Worm (Caenorhabditis elegans) whole organism, L2 larva: ENCODE measurements around the gene clec-240.

Source experiments
- R02D3.7 ChIP-seq: fragments of 150-350 bp; optimal IDR thresholded peaks from 2 replicates; lab custom pipeline; 2014; ENCODE audit warnings: missing biosample characterization, missing genetic modification characterization
- alr-1 ChIP-seq: fragments of 150-350 bp; optimal IDR thresholded peaks from 2 replicates; lab custom pipeline; 2014; ENCODE audit warnings: missing biosample characterization, missing genetic modification characterization
- elt-3 ChIP-seq: sonication (generic microtip); optimal IDR thresholded peaks from 2 replicates; lab custom pipeline; 2017; ENCODE audit warnings: missing biosample characterization, missing genetic modification characterization
- gmeb-1 ChIP-seq: fragments of 150-350 bp; optimal IDR thresholded peaks from 2 replicates; lab custom pipeline; 2014; ENCODE audit warnings: missing biosample characterization, missing genetic modification characterization
- nhr-21 ChIP-seq: fragments of 150-350 bp; optimal IDR thresholded peaks from 2 replicates; lab custom pipeline; 2014; ENCODE audit warnings: missing biosample characterization, missing genetic modification characterization
- nhr-77 ChIP-seq: fragments of 150-350 bp; optimal IDR thresholded peaks from 2 replicates; lab custom pipeline; 2014; ENCODE audit warnings: missing biosample characterization, missing genetic modification characterization
- peb-1 ChIP-seq: fragments of 150-350 bp; optimal IDR thresholded peaks from 2 replicates; lab custom pipeline; 2014; ENCODE audit warnings: missing biosample characterization, missing genetic modification characterization
- snpc-4 ChIP-seq: fragments of 150-350 bp; optimal IDR thresholded peaks from 2 replicates; lab custom pipeline; 2014; ENCODE audit warnings: missing biosample characterization, missing genetic modification characterization

ce11 chrV:17042263-17042662 is 32.4 kb downstream of the clec-240 start, which contains the start of gene hpo-33:
- TF ChIP-seq alr-1 (tag; lab: Kevin White, UChicago) (no peak), elt-3 (tag; lab: Kevin White, UChicago) (no peak), peb-1 (tag; lab: Kevin White, UChicago) (no peak), nhr-21 (tag; lab: Kevin White, UChicago) (no peak), R02D3.7 (tag; lab: Kevin White, UChicago) (no peak), gmeb-1 (tag; lab: Kevin White, UChicago) (no peak), nhr-77 (tag; lab: Kevin White, UChicago) (no peak), snpc-4 (tag; lab: Kevin White, UChicago) (no peak)
